Worm (Caenorhabditis elegans): ENCODE data around the gene Y48A6B.9.

DNA sequence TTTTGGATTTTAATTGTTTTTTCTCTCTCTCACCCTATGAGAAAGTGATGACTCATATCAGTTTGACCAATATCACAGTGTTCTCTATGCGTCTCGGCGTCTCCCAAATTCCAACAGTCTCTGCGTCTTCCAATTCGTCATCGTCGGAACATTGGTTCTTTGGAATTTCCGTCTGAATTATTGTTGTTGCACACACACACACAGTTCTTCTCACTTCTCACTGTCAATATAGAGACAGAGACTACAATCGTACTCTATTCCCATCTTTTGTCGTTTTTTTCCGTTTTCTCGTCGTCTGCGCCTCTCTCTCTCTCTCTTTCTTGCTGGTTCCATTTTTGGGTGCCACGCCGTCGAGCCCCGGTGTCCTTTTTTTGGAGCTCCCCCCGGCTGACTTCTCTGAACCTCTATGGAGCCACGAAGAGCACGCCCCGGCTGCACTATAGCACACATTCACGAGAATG, 17.7 kb downstream of the Y48A6B.9 start:
- TF ChIP-seq arid-1 (GFP tag; conservative IDR thresholded peaks at IDR 0.05): no peak
- TF ChIP-seq mdl-1 (tag; optimal IDR thresholded peaks at IDR 0.05): peak; percentile 11 to 67
- peak; percentile 44 for TF ChIP-seq pqm-1 (tag; optimal IDR thresholded peaks at IDR 0.05)
- TF ChIP-seq ces-1 (GFP tag; optimal IDR thresholded peaks at IDR 0.05): no peak
- no peak for TF ChIP-seq R02D3.7 (tag; optimal IDR thresholded peaks at IDR 0.05)
- TF ChIP-seq dpl-1 (GFP tag; optimal IDR thresholded peaks at IDR 0.05): no peak
- TF ChIP-seq hlh-30 (tag; optimal IDR thresholded peaks at IDR 0.05; ENCODE audit: insufficient read depth): peak; percentile 16
